Fruit fly (Drosophila melanogaster): ENCODE results near the gene Polr3C.

Gene Polr3C

DNA sequence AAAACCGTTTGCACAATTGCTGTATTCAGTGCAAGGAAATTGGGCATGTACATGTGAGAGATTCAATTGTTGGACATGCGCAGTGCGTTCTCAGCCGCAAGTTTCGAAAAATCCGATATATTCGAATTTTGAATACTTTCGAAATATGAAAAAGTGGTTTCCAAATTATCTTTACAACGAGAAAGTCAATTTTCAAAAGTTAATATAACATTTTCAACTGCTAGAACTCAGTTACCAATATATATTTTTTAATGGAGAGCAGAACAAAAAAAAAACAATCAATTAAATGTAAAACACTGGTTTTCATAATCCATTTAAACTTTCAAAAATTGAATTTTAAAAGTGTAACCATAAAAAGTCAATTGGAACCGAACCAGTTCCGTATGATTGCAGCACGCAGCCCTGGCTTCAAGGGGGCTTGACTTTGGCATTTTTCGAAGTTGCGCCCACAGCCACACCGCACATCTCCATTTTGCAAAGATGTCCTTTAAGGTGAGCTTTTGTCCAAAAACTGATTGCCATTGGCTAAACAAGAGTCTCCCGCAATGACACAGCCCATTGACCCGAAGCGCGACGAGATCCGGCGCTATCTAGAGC lies 37.7 kb upstream of the Polr3C start, which contains the start of the genes Scgbeta and CG17202 (continued):
- TF ChIP-seq CG18599 (GFP tag; optimal IDR thresholded peaks at IDR 0.05) (no peak), so (GFP tag; IDR thresholded peaks at IDR 0.05) (0 out of 3 replicates have a peak, but pooled peaks have one; percentile 35), MESR4 (GFP tag; optimal IDR thresholded peaks at IDR 0.05) (peak; percentile 75), croc (GFP tag; conservative IDR thresholded peaks at IDR 0.05) (no peak), stwl (tag; optimal IDR thresholded peaks at IDR 0.05) (peak; percentile 41), CG5953 (GFP tag; IDR thresholded peaks at IDR 0.05) (no peak), corto (GFP tag; optimal IDR thresholded peaks at IDR 0.05) (no peak), salm (tag; optimal IDR thresholded peaks at IDR 0.05) (no peak), CkIIα-i1 (GFP tag; IDR thresholded peaks at IDR 0.05) (no peak), Ssrp (tag; optimal IDR thresholded peaks at IDR 0.05) (no peak), CG3726 (GFP tag; IDR thresholded peaks at IDR 0.05) (no peak), cas (GFP tag; IDR thresholded peaks at IDR 0.05) (no peak), sr (GFP tag; IDR thresholded peaks at IDR 0.05) (no peak), nerfin-2 (GFP tag; IDR thresholded peaks at IDR 0.05; ENCODE audit: partially characterized antibody) (no peak), CG15514 (GFP tag; optimal IDR thresholded peaks at IDR 0.05) (peak; percentile 100), CG9932 (GFP tag; IDR thresholded peaks at IDR 0.05) (peak; percentile 56), Hr3 (GFP tag; optimal IDR thresholded peaks at IDR 0.05) (no peak), CG6813 (GFP tag; optimal IDR thresholded peaks at IDR 0.05) (no peak), HmgD (GFP tag; optimal IDR thresholded peaks at IDR 0.05) (no peak), CG3065 (GFP tag; optimal IDR thresholded peaks at IDR 0.05) (no peak), jing (GFP tag; optimal IDR thresholded peaks at IDR 0.05) (no peak), fd3F (GFP tag; optimal IDR thresholded peaks at IDR 0.05) (no peak), CG14667 (GFP tag; IDR thresholded peaks at IDR 0.05) (no peak), trem (tag; optimal IDR thresholded peaks at IDR 0.05) (peak; percentile 25), ewg (GFP tag; optimal IDR thresholded peaks at IDR 0.05) (peak; percentile 92), shn (GFP tag; optimal IDR thresholded peaks at IDR 0.05) (no peak), D19B (GFP tag; optimal IDR thresholded peaks at IDR 0.05) (no peak), CG32772 (GFP tag; IDR thresholded peaks at IDR 0.05) (no peak), zen (tag; optimal IDR thresholded peaks at IDR 0.05) (peak; percentile 12), CG12104 (GFP tag; optimal IDR thresholded peaks at IDR 0.05) (no peak), fru (optimal IDR thresholded peaks at IDR 0.05) (no peak), Mes4 (GFP tag; optimal IDR thresholded peaks at IDR 0.05) (no peak), CG7963 (GFP tag; IDR thresholded peaks at IDR 0.05; ENCODE audit: partially characterized antibody) (no peak), Sin3A (optimal IDR thresholded peaks at IDR 0.05) (peak; percentile 59), Dad (GFP tag; optimal IDR thresholded peaks at IDR 0.05) (no peak), pzg (GFP tag; optimal IDR thresholded peaks at IDR 0.05) (peak; percentile 78), insv (GFP tag; optimal IDR thresholded peaks at IDR 0.05) (no peak), C15 (GFP tag; IDR thresholded peaks at IDR 0.05) (no peak), rib (GFP tag; IDR thresholded peaks at IDR 0.05) (no peak), disco-r (GFP tag; optimal IDR thresholded peaks at IDR 0.05) (no peak), CG3847 (GFP tag; IDR thresholded peaks at IDR 0.05) (peak; percentile 39; the same call in 1 of the 2 replicates), BEAF-32 (GFP tag; optimal IDR thresholded peaks at IDR 0.05) (peak; percentile 37), al (GFP tag; IDR thresholded peaks at IDR 0.05) (no peak), bcd (GFP tag; optimal IDR thresholded peaks at IDR 0.05) (no peak), unc-4 (GFP tag; IDR thresholded peaks at IDR 0.05; ENCODE audit: partially characterized antibody) (no peak), CG4360 (GFP tag; IDR thresholded peaks at IDR 0.05) (no peak), CG17568 (GFP tag; optimal IDR thresholded peaks at IDR 0.05) (no peak), knrl (GFP tag; IDR thresholded peaks at IDR 0.05; ENCODE audit: partially characterized antibody) (peak; percentile 49; the same call in 1 of the 3 replicates), CG8290 (GFP tag; optimal IDR thresholded peaks at IDR 0.05) (no peak), CG8290 (tag; optimal IDR thresholded peaks at IDR 0.05) (no peak), CG8089 (GFP tag; optimal IDR thresholded peaks at IDR 0.05) (no peak)
